Fruit fly (Drosophila melanogaster) whole organism, embryonic: Measurements from ENCODE around the gene DIP2.

Source experiments
- BtbVII ChIP-seq: fragments of 200-800 bp; sonication (Bioruptor generic); optimal IDR thresholded peaks from 3 replicates; lab custom pipeline; 2017; ENCODE audit warnings: missing biosample characterization, mild to moderate bottlenecking, missing genetic modification characterization
- C15 ChIP-seq: fragments of 200-800 bp; sonication (Bioruptor generic); IDR thresholded peaks from 3 replicates; pipeline ENCODE4 v1.3.6; 2022; ENCODE audit warnings: missing biosample characterization, missing genetic modification characterization
- CG10366 ChIP-seq: fragments of 200-800 bp; sonication (Bioruptor generic); IDR thresholded peaks from 2 replicates; pipeline ENCODE4 v1.3.6; 2022; ENCODE audit warnings: missing biosample characterization, missing genetic modification characterization
- CG11085 ChIP-seq: fragments of 200-800 bp; sonication (Bioruptor generic); IDR thresholded peaks from 2 replicates; pipeline ENCODE4 v1.3.6; 2022; ENCODE audit warnings: missing biosample characterization, missing genetic modification characterization
- CG11398 ChIP-seq: fragments of 200-800 bp; sonication (Bioruptor generic); optimal IDR thresholded peaks from 2 replicates; lab custom pipeline; 2016; ENCODE audit warnings: missing biosample characterization, missing genetic modification characterization
- CG11504 ChIP-seq: fragments of 200-800 bp; sonication (Bioruptor generic); optimal IDR thresholded peaks from 3 replicates; lab custom pipeline; 2019; ENCODE audit warnings: missing biosample characterization, mild to moderate bottlenecking, missing genetic modification characterization, moderate library complexity
- CG12299 ChIP-seq: fragments of 200-800 bp; sonication (Bioruptor generic); optimal IDR thresholded peaks from 2 replicates; lab custom pipeline; 2018; ENCODE audit warnings: missing biosample characterization, mild to moderate bottlenecking, missing genetic modification characterization
- CG14710 ChIP-seq: fragments of 200-800 bp; sonication (Bioruptor generic); optimal IDR thresholded peaks from 3 replicates; lab custom pipeline; 2019; ENCODE audit warnings: missing biosample characterization, mild to moderate bottlenecking, missing genetic modification characterization, moderate library complexity
- CG1647 ChIP-seq: fragments of 200-800 bp; sonication (Bioruptor generic); optimal IDR thresholded peaks from 3 replicates; lab custom pipeline; 2016; ENCODE audit warnings: missing biosample characterization, missing genetic modification characterization
- CG17612 ChIP-seq: fragments of 200-800 bp; sonication (Bioruptor generic); IDR thresholded peaks from 2 replicates; pipeline ENCODE4 v1.3.6; 2022; ENCODE audit warnings: missing biosample characterization, missing genetic modification characterization
- CG2875 ChIP-seq: fragments of 200-800 bp; sonication (Bioruptor generic); optimal IDR thresholded peaks from 2 replicates; lab custom pipeline; 2017; ENCODE audit warnings: missing biosample characterization, mild to moderate bottlenecking, missing genetic modification characterization, missing genetic modification reagents
- CG3065 ChIP-seq: fragments of 200-800 bp; sonication (Bioruptor generic); optimal IDR thresholded peaks from 2 replicates; lab custom pipeline; 2016; ENCODE audit warnings: missing biosample characterization, missing genetic modification characterization
- CG3838 ChIP-seq: fragments of 200-800 bp; sonication (Bioruptor generic); optimal IDR thresholded peaks from 3 replicates; lab custom pipeline; 2016; ENCODE audit warnings: missing biosample characterization, missing genetic modification characterization
- CG3847 ChIP-seq: fragments of 200-800 bp; sonication (Bioruptor generic); IDR thresholded peaks from 2 replicates; pipeline ENCODE4 v1.3.6; 2022; ENCODE audit warnings: missing biosample characterization, missing genetic modification characterization
- CG42726 ChIP-seq: fragments of 200-800 bp; sonication (Bioruptor generic); IDR thresholded peaks from 2 replicates; pipeline ENCODE4 v1.3.6; 2022; ENCODE audit warnings: missing biosample characterization, missing genetic modification characterization; ENCODE audit not compliant: partially characterized antibody
- CG4617 ChIP-seq: fragments of 200-800 bp; sonication (Bioruptor generic); optimal IDR thresholded peaks from 3 replicates; lab custom pipeline; 2016; ENCODE audit warnings: missing biosample characterization, missing genetic modification characterization, borderline replicate concordance
- CG5245 ChIP-seq: fragments of 200-800 bp; sonication (Bioruptor generic); optimal IDR thresholded peaks from 3 replicates; lab custom pipeline; 2016; ENCODE audit warnings: missing biosample characterization, missing genetic modification characterization
- CG6175 ChIP-seq: fragments of 200-800 bp; sonication (Bioruptor generic); IDR thresholded peaks from 3 replicates; pipeline ENCODE4 v1.3.6; 2022; ENCODE audit warnings: missing biosample characterization, missing genetic modification characterization
- CG7556 ChIP-seq: fragments of 200-800 bp; sonication (Bioruptor generic); optimal IDR thresholded peaks from 2 replicates; lab custom pipeline; 2017; ENCODE audit warnings: missing biosample characterization, mild to moderate bottlenecking, missing genetic modification characterization
- CG7839 ChIP-seq: fragments of 200-800 bp; sonication (Bioruptor generic); optimal IDR thresholded peaks from 3 replicates; lab custom pipeline; 2018; ENCODE audit warnings: missing biosample characterization, mild to moderate bottlenecking, missing genetic modification characterization, moderate library complexity
- CG7963 ChIP-seq: fragments of 200-800 bp; sonication (Bioruptor generic); IDR thresholded peaks from 3 replicates; pipeline ENCODE4 v1.3.6; 2022; ENCODE audit warnings: missing biosample characterization, missing genetic modification characterization; ENCODE audit not compliant: partially characterized antibody
- Dip3 ChIP-seq: fragments of 200-800 bp; sonication (Bioruptor generic); optimal IDR thresholded peaks from 3 replicates; lab custom pipeline; 2016; ENCODE audit warnings: missing biosample characterization, missing genetic modification characterization
- Doc3 ChIP-seq: fragments of 200-800 bp; sonication (Bioruptor generic); IDR thresholded peaks from 3 replicates; pipeline ENCODE4 v1.3.6; 2022; ENCODE audit warnings: missing biosample characterization, missing genetic modification characterization; ENCODE audit not compliant: partially characterized antibody
- Dref ChIP-seq: fragments of 200-800 bp; sonication (Bioruptor generic); IDR thresholded peaks from 2 replicates; pipeline ENCODE4 v1.3.6; 2022; ENCODE audit warnings: missing biosample characterization, missing genetic modification characterization
- E2f2 ChIP-seq: fragments of 200-800 bp; sonication (Bioruptor generic); IDR thresholded peaks from 2 replicates; pipeline ENCODE4 v1.3.6; 2022; ENCODE audit warnings: missing biosample characterization, missing genetic modification characterization
- ERR ChIP-seq: fragments of 200-800 bp; sonication (Bioruptor generic); optimal IDR thresholded peaks from 2 replicates; lab custom pipeline; 2016; ENCODE audit warnings: missing biosample characterization, missing genetic modification characterization
- Ets97D ChIP-seq: fragments of 200-800 bp; sonication (Bioruptor generic); optimal IDR thresholded peaks from 3 replicates; lab custom pipeline; 2016; ENCODE audit warnings: missing biosample characterization, missing genetic modification characterization
- Gug ChIP-seq: fragments of 200-800 bp; sonication (Bioruptor generic); IDR thresholded peaks from 4 replicates; pipeline ENCODE4 v1.3.6; 2022; ENCODE audit warnings: missing biosample characterization, missing genetic modification characterization
- Hand ChIP-seq: fragments of 200-800 bp; sonication (Bioruptor generic); optimal IDR thresholded peaks from 2 replicates; lab custom pipeline; 2017; ENCODE audit warnings: mild to moderate bottlenecking, missing biosample characterization, missing genetic modification reagents, missing genetic modification characterization
- Hmx ChIP-seq: fragments of 200-800 bp; sonication (Bioruptor generic); optimal IDR thresholded peaks from 2 replicates; lab custom pipeline; 2016; ENCODE audit warnings: missing biosample characterization, missing genetic modification characterization
- Mrtf ChIP-seq: fragments of 200-800 bp; sonication (Bioruptor generic); IDR thresholded peaks from 3 replicates; pipeline ENCODE4 v1.3.6; 2022; ENCODE audit warnings: missing biosample characterization, missing genetic modification characterization
- NK7.1 ChIP-seq: fragments of 200-800 bp; sonication (Bioruptor generic); optimal IDR thresholded peaks from 3 replicates; lab custom pipeline; 2016; ENCODE audit warnings: missing biosample characterization, missing genetic modification characterization
- NfI ChIP-seq: fragments of 200-800 bp; sonication (Bioruptor generic); optimal IDR thresholded peaks from 3 replicates; lab custom pipeline; 2018; ENCODE audit warnings: missing biosample characterization, mild to moderate bottlenecking, missing genetic modification characterization, moderate library complexity
- Sox102F ChIP-seq: fragments of 200-800 bp; sonication (Bioruptor generic); optimal IDR thresholded peaks from 2 replicates; lab custom pipeline; 2018; ENCODE audit warnings: missing biosample characterization, mild to moderate bottlenecking, missing genetic modification characterization, moderate library complexity
- Ssrp ChIP-seq: fragments of 200-800 bp; sonication (Bioruptor generic); optimal IDR thresholded peaks from 2 replicates; lab custom pipeline; 2018; ENCODE audit warnings: missing biosample characterization, mild to moderate bottlenecking, missing genetic modification characterization, moderate library complexity
- Taf1 ChIP-seq: fragments of 200-800 bp; sonication (Bioruptor generic); IDR thresholded peaks from 2 replicates; pipeline ENCODE4 v1.3.6; 2022; ENCODE audit warnings: missing biosample characterization, missing genetic modification characterization
- az2 ChIP-seq: fragments of 200-800 bp; sonication (Bioruptor generic); optimal IDR thresholded peaks from 3 replicates; lab custom pipeline; 2016; ENCODE audit warnings: missing biosample characterization, missing genetic modification characterization
- chinmo ChIP-seq: fragments of 200-800 bp; sonication (Bioruptor generic); IDR thresholded peaks from 4 replicates; pipeline ENCODE4 v1.3.6; 2022; ENCODE audit warnings: missing biosample characterization, missing genetic modification characterization; ENCODE audit not compliant: partially characterized antibody
- crol ChIP-seq: fragments of 200-800 bp; sonication (Bioruptor generic); IDR thresholded peaks from 2 replicates; pipeline ENCODE4 v1.3.6; 2022; ENCODE audit warnings: missing biosample characterization, missing genetic modification characterization
- dmrt11E ChIP-seq: fragments of 200-800 bp; sonication (Bioruptor generic); optimal IDR thresholded peaks from 3 replicates; lab custom pipeline; 2018; ENCODE audit warnings: missing biosample characterization, mild to moderate bottlenecking, missing genetic modification characterization, moderate library complexity
- ftz-f1 ChIP-seq: fragments of 200-800 bp; sonication (Bioruptor generic); optimal IDR thresholded peaks from 2 replicates; lab custom pipeline; 2016; ENCODE audit warnings: missing biosample characterization, missing genetic modification characterization
- hbn ChIP-seq: fragments of 200-800 bp; sonication (Bioruptor generic); IDR thresholded peaks from 2 replicates; pipeline ENCODE4 v1.3.6; 2022; ENCODE audit warnings: missing biosample characterization, missing genetic modification characterization; ENCODE audit not compliant: partially characterized antibody
- jing ChIP-seq: fragments of 200-800 bp; sonication (Bioruptor generic); optimal IDR thresholded peaks from 2 replicates; lab custom pipeline; 2018; ENCODE audit warnings: missing biosample characterization, mild to moderate bottlenecking, missing genetic modification characterization
- kay ChIP-seq: fragments of 200-800 bp; sonication (Bioruptor generic); optimal IDR thresholded peaks from 2 replicates; lab custom pipeline; 2016; ENCODE audit warnings: missing biosample characterization, missing genetic modification characterization
- lilli ChIP-seq: fragments of 200-800 bp; sonication (Bioruptor generic); optimal IDR thresholded peaks from 3 replicates; lab custom pipeline; 2016; ENCODE audit warnings: missing biosample characterization, missing genetic modification characterization
- pho ChIP-seq: fragments of 200-800 bp; sonication (Bioruptor generic); optimal IDR thresholded peaks from 2 replicates; lab custom pipeline; 2016; ENCODE audit warnings: missing biosample characterization, missing genetic modification characterization
- pita ChIP-seq: fragments of 200-800 bp; sonication (Bioruptor generic); optimal IDR thresholded peaks from 2 replicates; lab custom pipeline; 2017; ENCODE audit warnings: missing biosample characterization, mild to moderate bottlenecking, missing genetic modification characterization
- pros ChIP-seq: fragments of 200-800 bp; sonication (Bioruptor generic); optimal IDR thresholded peaks from 3 replicates; lab custom pipeline; 2019; ENCODE audit warnings: missing biosample characterization, mild to moderate bottlenecking, missing genetic modification characterization, moderate library complexity
- unc-4 ChIP-seq: fragments of 200-800 bp; sonication (Bioruptor generic); IDR thresholded peaks from 2 replicates; pipeline ENCODE4 v1.3.6; 2022; ENCODE audit warnings: missing biosample characterization, missing genetic modification characterization; ENCODE audit not compliant: partially characterized antibody
- wor ChIP-seq: fragments of 200-800 bp; sonication (Bioruptor generic); IDR thresholded peaks from 2 replicates; pipeline ENCODE4 v1.3.6; 2022; ENCODE audit warnings: missing biosample characterization, missing genetic modification characterization

The DIP2 gene

dm6 chr3L:205723-206284 is 52.0 kb downstream of the DIP2 start, which contains the start of the genes Gk1 and CG13876 (continued):
- TF ChIP-seq CG14710 (tag; lab: Kevin White, UChicago) (peak; percentile 100), CG4617 (GFP tag; lab: Kevin White, UChicago) (peak; percentile 70), CG3838 (GFP tag; lab: Kevin White, UChicago) (peak; percentile 68), CG11085 (GFP tag; lab: Robert Waterston, UW) (peak; percentile 84), CG7556 (peak; percentile 95), CG6175 (GFP tag; lab: Robert Waterston, UW) (peak; percentile 85), NK7.1 (no peak), Dip3 (GFP tag; lab: Kevin White, UChicago) (peak; percentile 45), pros (GFP tag; lab: Kevin White, UChicago) (peak; percentile 67), Hand (GFP tag; lab: Kevin White, UChicago) (peak; percentile 96), E2f2 (GFP tag; lab: Robert Waterston, UW) (peak; percentile 77), CG11398 (GFP tag; lab: Kevin White, UChicago) (no peak), CG2875 (GFP tag; lab: Kevin White, UChicago) (peak; percentile 85), Gug (GFP tag; lab: Robert Waterston, UW) (peak; percentile 57; the same call in 2 of the 4 replicates), dmrt11E (tag; lab: Kevin White, UChicago) (peak; percentile 96), CG12299 (tag; lab: Kevin White, UChicago) (peak; percentile 98), wor (peak; percentile 81), CG7963 (GFP tag; lab: Robert Waterston, UW) (no peak), Mrtf (peak; percentile 85; the same call in 2 of the 3 replicates), CG3065 (GFP tag; lab: Kevin White, UChicago) (peak; percentile 74), Sox102F (GFP tag; lab: Kevin White, UChicago) (peak; percentile 97), Doc3 (GFP tag; lab: Robert Waterston, UW) (no peak), az2 (GFP tag; lab: Kevin White, UChicago) (peak; percentile 87), hbn (GFP tag; lab: Robert Waterston, UW) (no peak), Dref (GFP tag; lab: Robert Waterston, UW) (no peak), ERR (GFP tag; lab: Kevin White, UChicago) (no peak), CG42726 (GFP tag; lab: Robert Waterston, UW) (no peak), CG17612 (GFP tag; lab: Robert Waterston, UW) (peak; percentile 87), CG10366 (GFP tag; lab: Robert Waterston, UW) (peak; percentile 93), Hmx (GFP tag; lab: Kevin White, UChicago) (no peak), NfI (peak; percentile 93), lilli (GFP tag; lab: Kevin White, UChicago) (peak; percentile 86), kay (GFP tag; lab: Kevin White, UChicago) (peak; percentile 86), jing (GFP tag; lab: Kevin White, UChicago) (no peak), BtbVII (GFP tag; lab: Kevin White, UChicago) (peak; percentile 97), ftz-f1 (GFP tag; lab: Kevin White, UChicago) (no peak), C15 (GFP tag; lab: Robert Waterston, UW) (peak; percentile 79; the same call in 1 of the 3 replicates), CG7839 (tag; lab: Kevin White, UChicago) (peak; percentile 97), unc-4 (GFP tag; lab: Robert Waterston, UW) (no peak; the same call in 1 of the 2 replicates), Ets97D (GFP tag; lab: Kevin White, UChicago) (peak; percentile 25), CG5245 (GFP tag; lab: Kevin White, UChicago) (peak; percentile 81), Taf1 (GFP tag; lab: Robert Waterston, UW) (peak; percentile 86), Ssrp (tag; lab: Kevin White, UChicago) (peak; percentile 94), chinmo (GFP tag; lab: Robert Waterston, UW) (no peak), CG3847 (peak; percentile 94), pita (GFP tag; lab: Kevin White, UChicago) (no peak), CG11504 (tag; lab: Kevin White, UChicago) (peak; percentile 95), pho (peak; percentile 52), crol (GFP tag; lab: Robert Waterston, UW) (peak; percentile 63), CG1647 (GFP tag; lab: Kevin White, UChicago) (peak; percentile 22)
